Fruit fly (Drosophila melanogaster) whole organism, embryonic: ENCODE measurements around the gene Bap111.

Experiments
- CG10209 ChIP-seq: fragments of 200-800 bp; sonication (Bioruptor generic); optimal IDR thresholded peaks from 3 replicates; lab custom pipeline; 2017; ENCODE audit warnings: missing biosample characterization, mild to moderate bottlenecking, missing genetic modification characterization, missing genetic modification reagents
- CG10543 ChIP-seq: fragments of 200-800 bp; sonication (Bioruptor generic); optimal IDR thresholded peaks from 3 replicates; lab custom pipeline; 2017; ENCODE audit warnings: missing biosample characterization, mild to moderate bottlenecking, missing genetic modification characterization, moderate library complexity
- CG10654 ChIP-seq: fragments of 200-800 bp; sonication (Bioruptor generic); optimal IDR thresholded peaks from 2 replicates; lab custom pipeline; 2016; ENCODE audit warnings: missing biosample characterization, missing genetic modification characterization
- CG12219 ChIP-seq: fragments of 200-800 bp; sonication (Bioruptor generic); optimal IDR thresholded peaks from 3 replicates; lab custom pipeline; 2018; ENCODE audit warnings: missing biosample characterization, mild to moderate bottlenecking, missing genetic modification characterization
- CG15514 ChIP-seq: fragments of 200-800 bp; sonication (Bioruptor generic); optimal IDR thresholded peaks from 3 replicates; lab custom pipeline; 2017; ENCODE audit warnings: missing biosample characterization, missing genetic modification characterization, mild to moderate bottlenecking, moderate library complexity, missing genetic modification reagents
- CG15696 ChIP-seq: fragments of 200-800 bp; sonication (Bioruptor generic); optimal IDR thresholded peaks from 2 replicates; lab custom pipeline; 2019; ENCODE audit warnings: missing biosample characterization, mild to moderate bottlenecking, missing genetic modification characterization, moderate library complexity
- CG17328 ChIP-seq: fragments of 200-800 bp; sonication (Bioruptor generic); IDR thresholded peaks from 2 replicates; pipeline ENCODE4 v1.3.6; 2022; ENCODE audit warnings: missing biosample characterization, missing genetic modification characterization
- CG17612 ChIP-seq: fragments of 200-800 bp; sonication (Bioruptor generic); IDR thresholded peaks from 2 replicates; pipeline ENCODE4 v1.3.6; 2022; ENCODE audit warnings: missing biosample characterization, missing genetic modification characterization
- CG18764 ChIP-seq: fragments of 200-800 bp; sonication (Bioruptor generic); optimal IDR thresholded peaks from 3 replicates; lab custom pipeline; 2016; ENCODE audit warnings: missing biosample characterization, missing genetic modification characterization
- CG2199 ChIP-seq: fragments of 200-800 bp; sonication (Bioruptor generic); IDR thresholded peaks from 3 replicates; pipeline ENCODE4 v1.3.6; 2022; ENCODE audit warnings: missing biosample characterization, missing genetic modification characterization
- CG2678 ChIP-seq: fragments of 200-800 bp; sonication (Bioruptor generic); optimal IDR thresholded peaks from 3 replicates; lab custom pipeline; 2019; ENCODE audit warnings: missing biosample characterization, mild to moderate bottlenecking, missing genetic modification characterization, moderate library complexity
- CG30403 ChIP-seq: fragments of 200-800 bp; sonication (Bioruptor generic); optimal IDR thresholded peaks from 3 replicates; lab custom pipeline; 2016; ENCODE audit warnings: missing biosample characterization, missing genetic modification characterization
- CG32767 ChIP-seq: fragments of 200-800 bp; sonication (Bioruptor generic); IDR thresholded peaks from 2 replicates; pipeline ENCODE4 v1.3.6; 2022; ENCODE audit warnings: missing biosample characterization, missing genetic modification characterization
- CG3407 ChIP-seq: fragments of 200-800 bp; sonication (Bioruptor generic); optimal IDR thresholded peaks from 2 replicates; lab custom pipeline; 2018; ENCODE audit warnings: missing biosample characterization, mild to moderate bottlenecking, missing genetic modification characterization
- CG34422 ChIP-seq: fragments of 200-800 bp; sonication (Bioruptor generic); IDR thresholded peaks from 3 replicates; pipeline ENCODE4 v1.3.6; 2022; ENCODE audit warnings: missing biosample characterization, missing genetic modification characterization
- CG43689 ChIP-seq: fragments of 200-800 bp; sonication (Bioruptor generic); IDR thresholded peaks from 2 replicates; pipeline ENCODE4 v1.3.6; 2022; ENCODE audit warnings: missing biosample characterization, missing genetic modification characterization
- CG4424 ChIP-seq: fragments of 200-800 bp; sonication (Bioruptor generic); optimal IDR thresholded peaks from 3 replicates; lab custom pipeline; 2016; ENCODE audit warnings: missing biosample characterization, missing genetic modification characterization
- CG4730 ChIP-seq: fragments of 200-800 bp; sonication (Bioruptor generic); IDR thresholded peaks from 2 replicates; pipeline ENCODE4 v1.3.6; 2022; ENCODE audit warnings: missing biosample characterization, missing genetic modification characterization
- CG4854 ChIP-seq: fragments of 200-800 bp; sonication (Bioruptor generic); optimal IDR thresholded peaks from 2 replicates; lab custom pipeline; 2016; ENCODE audit warnings: missing biosample characterization, missing genetic modification characterization, inconsistent platforms
- CG5245 ChIP-seq: fragments of 200-800 bp; sonication (Bioruptor generic); optimal IDR thresholded peaks from 3 replicates; lab custom pipeline; 2016; ENCODE audit warnings: missing biosample characterization, missing genetic modification characterization
- CG7271 ChIP-seq: fragments of 200-800 bp; sonication (Bioruptor generic); optimal IDR thresholded peaks from 2 replicates; lab custom pipeline; 2018; ENCODE audit warnings: missing biosample characterization, mild to moderate bottlenecking, missing genetic modification characterization, moderate library complexity
- CG7357 ChIP-seq: fragments of 200-800 bp; sonication (Bioruptor generic); IDR thresholded peaks from 3 replicates; pipeline ENCODE4 v1.3.6; 2022; ENCODE audit warnings: missing biosample characterization, missing genetic modification characterization
- CG7745 ChIP-seq: fragments of 200-800 bp; sonication (Bioruptor generic); optimal IDR thresholded peaks from 2 replicates; lab custom pipeline; 2018; ENCODE audit warnings: missing biosample characterization, mild to moderate bottlenecking, missing genetic modification characterization, moderate library complexity
- CG9215 ChIP-seq: fragments of 200-800 bp; sonication (Bioruptor generic); IDR thresholded peaks from 2 replicates; pipeline ENCODE4 v1.3.6; 2022; ENCODE audit warnings: missing biosample characterization, missing genetic modification characterization
- Dref ChIP-seq: fragments of 200-800 bp; sonication (Bioruptor generic); IDR thresholded peaks from 2 replicates; pipeline ENCODE4 v1.3.6; 2022; ENCODE audit warnings: missing biosample characterization, missing genetic modification characterization
- HLH3B ChIP-seq: fragments of 200-800 bp; sonication (Bioruptor generic); IDR thresholded peaks from 2 replicates; pipeline ENCODE4 v1.3.6; 2022; ENCODE audit warnings: missing biosample characterization, missing genetic modification characterization
- Hey ChIP-seq: fragments of 200-800 bp; sonication (Bioruptor generic); optimal IDR thresholded peaks from 3 replicates; lab custom pipeline; 2018; ENCODE audit warnings: missing biosample characterization, mild to moderate bottlenecking, missing genetic modification characterization
- Hr51 ChIP-seq, 2 experiments: fragments of 200-800 bp; sonication (Bioruptor generic); optimal IDR thresholded peaks; 2 replicates in 1 of 2; 3 replicates in 1 of 2; lab custom pipeline; 2016 to 2018; ENCODE audit warnings: missing biosample characterization in 2 of 2, missing genetic modification characterization in 2 of 2, mild to moderate bottlenecking in 1 of 2, moderate library complexity in 1 of 2
- Lhr ChIP-seq: fragments of 200-800 bp; sonication (Bioruptor generic); optimal IDR thresholded peaks from 3 replicates; lab custom pipeline; 2017; ENCODE audit warnings: mild to moderate bottlenecking, missing biosample characterization, missing genetic modification reagents, missing genetic modification characterization
- Med ChIP-seq: fragments of 200-800 bp; sonication (Bioruptor generic); peaks from one replicate; lab custom pipeline; 2016; ENCODE audit warnings: missing biosample characterization, missing genetic modification characterization, mild to moderate bottlenecking, inconsistent platforms, moderate library complexity
- Xrp1 ChIP-seq: fragments of 200-800 bp; sonication (Bioruptor generic); IDR thresholded peaks from 2 replicates; pipeline ENCODE4 v1.3.6; 2022; ENCODE audit warnings: missing biosample characterization, missing genetic modification characterization
- cato ChIP-seq: fragments of 200-800 bp; sonication (Bioruptor generic); optimal IDR thresholded peaks from 2 replicates; lab custom pipeline; 2016; ENCODE audit warnings: missing biosample characterization, missing genetic modification characterization, borderline replicate concordance
- caup ChIP-seq: fragments of 200-800 bp; sonication (Bioruptor generic); optimal IDR thresholded peaks from 3 replicates; lab custom pipeline; 2017; ENCODE audit warnings: missing biosample characterization, mild to moderate bottlenecking, missing genetic modification characterization, moderate library complexity; ENCODE audit not compliant: severe bottlenecking
- corto ChIP-seq: fragments of 200-800 bp; sonication (Bioruptor generic); optimal IDR thresholded peaks from 2 replicates; lab custom pipeline; 2016; ENCODE audit warnings: missing biosample characterization, mild to moderate bottlenecking, missing genetic modification characterization, moderate library complexity
- crc ChIP-seq: fragments of 200-800 bp; sonication (Bioruptor generic); optimal IDR thresholded peaks from 2 replicates; lab custom pipeline; 2016; ENCODE audit warnings: missing biosample characterization, missing genetic modification characterization
- dan ChIP-seq: fragments of 200-800 bp; sonication (Bioruptor generic); IDR thresholded peaks from 2 replicates; pipeline ENCODE4 v1.3.6; 2022; ENCODE audit warnings: missing biosample characterization, missing genetic modification characterization
- dmrt11E ChIP-seq: fragments of 200-800 bp; sonication (Bioruptor generic); optimal IDR thresholded peaks from 3 replicates; lab custom pipeline; 2018; ENCODE audit warnings: missing biosample characterization, mild to moderate bottlenecking, missing genetic modification characterization, moderate library complexity
- fd3F ChIP-seq: fragments of 200-800 bp; sonication (Bioruptor generic); optimal IDR thresholded peaks from 2 replicates; lab custom pipeline; 2018; ENCODE audit warnings: missing biosample characterization, mild to moderate bottlenecking, missing genetic modification characterization, moderate library complexity
- ftz-f1 ChIP-seq: fragments of 200-800 bp; sonication (Bioruptor generic); optimal IDR thresholded peaks from 2 replicates; lab custom pipeline; 2016; ENCODE audit warnings: missing biosample characterization, missing genetic modification characterization
- grau ChIP-seq: fragments of 200-800 bp; optimal IDR thresholded peaks from 3 replicates; lab custom pipeline; 2019; ENCODE audit warnings: missing biosample characterization, mild to moderate bottlenecking, missing genetic modification characterization, moderate library complexity
- grn ChIP-seq: fragments of 200-800 bp; sonication (Bioruptor generic); optimal IDR thresholded peaks from 3 replicates; lab custom pipeline; 2017; ENCODE audit warnings: missing biosample characterization, missing genetic modification characterization
- her ChIP-seq: fragments of 200-800 bp; sonication (Bioruptor generic); optimal IDR thresholded peaks from 2 replicates; lab custom pipeline; 2016; ENCODE audit warnings: missing biosample characterization, missing genetic modification characterization
- nmo ChIP-seq: fragments of 200-800 bp; sonication (Bioruptor generic); optimal IDR thresholded peaks from 2 replicates; lab custom pipeline; 2018; ENCODE audit warnings: missing biosample characterization, mild to moderate bottlenecking, missing genetic modification characterization, moderate library complexity
- p53 ChIP-seq: fragments of 200-800 bp; sonication (Bioruptor generic); optimal IDR thresholded peaks from 2 replicates; lab custom pipeline; 2016; ENCODE audit warnings: missing biosample characterization, missing genetic modification characterization
- salm ChIP-seq: fragments of 200-800 bp; sonication (Bioruptor generic); optimal IDR thresholded peaks from 2 replicates; lab custom pipeline; 2018; ENCODE audit warnings: missing biosample characterization, mild to moderate bottlenecking, missing genetic modification characterization
- sc ChIP-seq, 3 experiments: fragments of >200 bp in 2 of 3; fragments of 200-800 bp in 1 of 3; sonication (Bioruptor generic) in 1 of 3; optimal IDR thresholded peaks; 2 replicates in 2 of 3; 3 replicates in 1 of 3; lab custom pipeline; 2017; ENCODE audit warnings: mild to moderate bottlenecking in 1 of 3, missing biosample characterization in 1 of 3, missing genetic modification characterization in 1 of 3, missing genetic modification reagents in 1 of 3
- sd ChIP-seq: fragments of 200-800 bp; sonication (Bioruptor generic); optimal IDR thresholded peaks from 3 replicates; lab custom pipeline; 2018; ENCODE audit warnings: missing biosample characterization, mild to moderate bottlenecking, missing genetic modification characterization, moderate library complexity
- sima ChIP-seq: fragments of 200-800 bp; sonication (Bioruptor generic); optimal IDR thresholded peaks from 2 replicates; lab custom pipeline; 2016; ENCODE audit warnings: missing biosample characterization, missing genetic modification characterization
- sob ChIP-seq: fragments of 200-800 bp; sonication (Bioruptor generic); IDR thresholded peaks from 2 replicates; pipeline ENCODE4 v1.3.6; 2022; ENCODE audit warnings: missing biosample characterization, missing genetic modification characterization
- vvl ChIP-seq: fragments of 200-800 bp; sonication (Bioruptor generic); IDR thresholded peaks from 2 replicates; pipeline ENCODE4 v1.3.6; 2022; ENCODE audit warnings: missing biosample characterization, missing genetic modification characterization

The Bap111 gene

dm6 chrX:9141219-9141618, 7.9 kb upstream of the Bap111 start (continued):
- TF ChIP-seq CG9215 (GFP tag; lab: Robert Waterston, UW) (peak; percentile 75), CG5245 (GFP tag; lab: Kevin White, UChicago) (peak; percentile 57), CG10654 (GFP tag; lab: Kevin White, UChicago) (peak; percentile 64), vvl (GFP tag; lab: Robert Waterston, UW) (peak; percentile 90), dmrt11E (tag; lab: Kevin White, UChicago) (peak; percentile 79), CG17328 (GFP tag; lab: Robert Waterston, UW) (peak; percentile 85), CG10209 (GFP tag; lab: Kevin White, UChicago) (peak; percentile 72), CG15696 (tag; lab: Kevin White, UChicago) (peak; percentile 82), CG34422 (peak; percentile 88), Med (peak; percentile 96), CG4854 (GFP tag; lab: Kevin White, UChicago) (peak; percentile 58), sima (GFP tag; lab: Kevin White, UChicago) (no peak), CG10543 (GFP tag; lab: Kevin White, UChicago) (peak; percentile 60), caup (no peak), sob (GFP tag; lab: Robert Waterston, UW) (peak; percentile 85), CG15514 (GFP tag; lab: Kevin White, UChicago) (no peak), Hey (tag; lab: Kevin White, UChicago) (peak; percentile 22), HLH3B (peak; percentile 88), CG32767 (GFP tag; lab: Robert Waterston, UW) (peak; percentile 70), CG12219 (peak; percentile 78), Xrp1 (GFP tag; lab: Robert Waterston, UW) (peak; percentile 93), CG4424 (GFP tag; lab: Kevin White, UChicago) (peak; percentile 75), CG7271 (tag; lab: Kevin White, UChicago) (no peak), sd (tag; lab: Kevin White, UChicago) (peak; percentile 36), grn (GFP tag; lab: Kevin White, UChicago) (peak; percentile 31), dan (GFP tag; lab: Robert Waterston, UW) (peak; percentile 76), CG2199 (GFP tag; lab: Robert Waterston, UW) (peak; percentile 87; the same call in 2 of the 3 replicates), p53 (GFP tag; lab: Kevin White, UChicago) (no peak), CG7745 (tag; lab: Kevin White, UChicago) (no peak), nmo (GFP tag; lab: Kevin White, UChicago) (peak; percentile 74), CG4730 (GFP tag; lab: Robert Waterston, UW) (peak; percentile 67), sc (optimal IDR thresholded peaks at IDR 0.05; lab: Kevin White, UChicago) (no peak), sc (GFP tag; optimal IDR thresholded peaks at IDR 0.05; lab: Kevin White, UChicago) (peak; percentile 40), crc (GFP tag; lab: Kevin White, UChicago) (peak; percentile 10), CG2678 (tag; lab: Kevin White, UChicago) (peak; percentile 78), CG30403 (GFP tag; lab: Kevin White, UChicago) (peak; percentile 57), Hr51 (GFP tag; optimal IDR thresholded peaks at IDR 0.05; lab: Kevin White, UChicago) (peak; percentile 23 to 60), salm (tag; lab: Kevin White, UChicago) (peak; percentile 18), Dref (no peak), CG17612 (peak; percentile 57; the same call in 1 of the 2 replicates), CG3407 (GFP tag; lab: Kevin White, UChicago) (peak; percentile 63), CG7357 (peak; percentile 72), fd3F (GFP tag; lab: Kevin White, UChicago) (peak; percentile 28), CG18764 (GFP tag; lab: Kevin White, UChicago) (peak; percentile 13), cato (GFP tag; lab: Kevin White, UChicago) (no peak), grau (tag; lab: Kevin White, UChicago) (peak; percentile 98), Lhr (GFP tag; lab: Kevin White, UChicago) (peak; percentile 3), CG43689 (GFP tag; lab: Robert Waterston, UW) (peak; percentile 30; the same call in 1 of the 2 replicates), corto (no peak), her (peak; percentile 56), ftz-f1 (no peak)
